Fruit fly (Drosophila melanogaster): ENCODE data around the gene Prp18.

- no peak for TF ChIP-seq insv (optimal IDR thresholded peaks at IDR 0.05)
- TF ChIP-seq Myc (optimal IDR thresholded peaks at IDR 0.05), result no peak
- no peak for TF ChIP-seq Sin3A (optimal IDR thresholded peaks at IDR 0.05)
- no peak for TF ChIP-seq psq (optimal IDR thresholded peaks at IDR 0.05)
Observed at dm6 chr3R:18997388-18998287, 33.4 kb downstream of the Prp18 start.

All from Kc167 (cell line).